Worm (Caenorhabditis elegans) whole organism, young adult: ENCODE measurements around the gene srh-21.

Source experiments
- cebp-2 ChIP-seq: fragments of 200-800 bp; sonication (Bioruptor generic); IDR thresholded peaks from 2 replicates; pipeline ENCODE4 v1.3.6; 2022; ENCODE audit warnings: missing genetic modification characterization, missing compliant biosample characterization
- die-1 ChIP-seq: sonication (generic microtip); optimal IDR thresholded peaks from 2 replicates; lab custom pipeline; 2016; ENCODE audit warnings: missing genotype, mild to moderate bottlenecking, missing genetic modification characterization, missing compliant biosample characterization
- pha-4 ChIP-seq: fragments of 150-350 bp; sonication (generic microtip); optimal IDR thresholded peaks from 2 replicates; lab custom pipeline; 2014; ENCODE audit warnings: missing biosample characterization, missing genetic modification reagents, missing genetic modification characterization
- tbx-9 ChIP-seq: sonication (generic microtip); optimal IDR thresholded peaks from 2 replicates; lab custom pipeline; 2016; ENCODE audit warnings: borderline replicate concordance, missing genetic modification characterization, inconsistent platforms, missing compliant biosample characterization

ce11 chrV:4924618-4925017 lies 1.9 kb upstream of the srh-21 start, which contains the start of gene srh-20:
- TF ChIP-seq tbx-9 (tag; lab: Kevin White, UChicago) (no peak), cebp-2 (GFP tag; lab: Robert Waterston, UW) (no peak), pha-4 (tag; lab: Kevin White, UChicago) (no peak), die-1 (tag; lab: Kevin White, UChicago) (no peak)
